Fruit fly (Drosophila melanogaster) whole organism, prepupa: ENCODE measurements around the gene CG32071.

Source experiments
- CG10631 ChIP-seq: fragments of 200-800 bp; sonication (Bioruptor generic); optimal IDR thresholded peaks from 2 replicates; lab custom pipeline; 2016; ENCODE audit warnings: missing biosample characterization, missing genetic modification characterization
- CG10669 ChIP-seq: fragments of 200-800 bp; sonication (Bioruptor generic); optimal IDR thresholded peaks from 3 replicates; lab custom pipeline; 2018; ENCODE audit warnings: missing biosample characterization, mild to moderate bottlenecking, missing genetic modification characterization, moderate library complexity
- CG11294 ChIP-seq: fragments of 200-800 bp; sonication (Bioruptor generic); IDR thresholded peaks from 2 replicates; pipeline ENCODE4 v1.3.6; 2022; ENCODE audit warnings: missing biosample characterization, missing genetic modification characterization
- CG15336 ChIP-seq: fragments of 200-800 bp; sonication (Bioruptor generic); IDR thresholded peaks from 2 replicates; pipeline ENCODE4 v1.3.6; 2022; ENCODE audit warnings: missing biosample characterization, missing genetic modification characterization
- CG1621 ChIP-seq: fragments of 200-800 bp; sonication (Bioruptor generic); optimal IDR thresholded peaks from 3 replicates; lab custom pipeline; 2018; ENCODE audit warnings: missing biosample characterization, mild to moderate bottlenecking, missing genetic modification characterization
- CG3032 ChIP-seq: fragments of 200-800 bp; optimal IDR thresholded peaks from 2 replicates; lab custom pipeline; 2019; ENCODE audit warnings: missing biosample characterization, mild to moderate bottlenecking, missing genetic modification characterization, moderate library complexity
- CG32006 ChIP-seq: fragments of 200-800 bp; sonication (Bioruptor generic); optimal IDR thresholded peaks from 3 replicates; lab custom pipeline; 2017; ENCODE audit warnings: missing biosample characterization, mild to moderate bottlenecking, missing genetic modification characterization
- CG6276 ChIP-seq: fragments of 200-800 bp; sonication (Bioruptor generic); optimal IDR thresholded peaks from 2 replicates; lab custom pipeline; 2017; ENCODE audit warnings: missing biosample characterization, mild to moderate bottlenecking, missing genetic modification characterization
- CG6792 ChIP-seq: fragments of 200-800 bp; sonication (Bioruptor generic); optimal IDR thresholded peaks from 3 replicates; lab custom pipeline; 2016; ENCODE audit warnings: missing biosample characterization, missing genetic modification characterization
- CG6808 ChIP-seq: fragments of 200-800 bp; sonication (Bioruptor generic); optimal IDR thresholded peaks from 3 replicates; lab custom pipeline; 2017; ENCODE audit warnings: missing biosample characterization, missing genetic modification characterization, mild to moderate bottlenecking, moderate library complexity, missing genetic modification reagents
- CG6854 ChIP-seq: fragments of 200-800 bp; sonication (Bioruptor generic); optimal IDR thresholded peaks from 2 replicates; lab custom pipeline; 2017; ENCODE audit warnings: missing biosample characterization, mild to moderate bottlenecking, missing genetic modification characterization
- CG7368 ChIP-seq: fragments of 200-800 bp; sonication (Bioruptor generic); optimal IDR thresholded peaks from 3 replicates; lab custom pipeline; 2016; ENCODE audit warnings: missing biosample characterization, missing genetic modification characterization
- CG8119 ChIP-seq: fragments of 200-800 bp; sonication (Bioruptor generic); IDR thresholded peaks from 3 replicates; pipeline ENCODE4 v1.3.6; 2022; ENCODE audit warnings: missing biosample characterization, missing genetic modification characterization
- CG8632 ChIP-seq: fragments of 200-800 bp; sonication (Bioruptor generic); optimal IDR thresholded peaks from 3 replicates; lab custom pipeline; 2016; ENCODE audit warnings: missing biosample characterization, missing genetic modification characterization
- CG9139 ChIP-seq: fragments of 200-800 bp; sonication (Bioruptor generic); optimal IDR thresholded peaks from 3 replicates; lab custom pipeline; 2017; ENCODE audit warnings: missing biosample characterization, mild to moderate bottlenecking, missing genetic modification characterization
- Eip78C ChIP-seq: fragments of 200-800 bp; sonication (Bioruptor generic); peaks from one replicate; lab custom pipeline; 2016; ENCODE audit warnings: missing biosample characterization, missing genetic modification characterization
- Eip93F ChIP-seq: fragments of 200-800 bp; sonication (Bioruptor generic); optimal IDR thresholded peaks from 2 replicates; lab custom pipeline; 2016; ENCODE audit warnings: missing biosample characterization, mild to moderate bottlenecking, missing genetic modification characterization
- Ets21C ChIP-seq: fragments of 200-800 bp; sonication (Bioruptor generic); optimal IDR thresholded peaks from 3 replicates; lab custom pipeline; 2016; ENCODE audit warnings: missing biosample characterization, missing genetic modification characterization
- Gug ChIP-seq: fragments of 200-800 bp; sonication (Bioruptor generic); IDR thresholded peaks from 2 replicates; pipeline ENCODE4 v1.3.6; 2022; ENCODE audit warnings: missing biosample characterization, missing genetic modification characterization
- Hr4 ChIP-seq: fragments of 200-800 bp; sonication (Bioruptor generic); optimal IDR thresholded peaks from 3 replicates; lab custom pipeline; 2016; ENCODE audit warnings: missing biosample characterization, missing genetic modification characterization
- Lpt ChIP-seq: fragments of 200-800 bp; sonication (Bioruptor generic); optimal IDR thresholded peaks from 3 replicates; lab custom pipeline; 2016; ENCODE audit warnings: missing biosample characterization, missing genetic modification characterization
- Met ChIP-seq: fragments of 200-800 bp; sonication (Bioruptor generic); optimal IDR thresholded peaks from 3 replicates; lab custom pipeline; 2016; ENCODE audit warnings: missing biosample characterization, missing genetic modification characterization
- Smox ChIP-seq: fragments of 200-800 bp; sonication (Bioruptor generic); optimal IDR thresholded peaks from 3 replicates; lab custom pipeline; 2016; ENCODE audit warnings: missing biosample characterization, missing genetic modification characterization
- Sox102F ChIP-seq: fragments of 200-800 bp; sonication (Bioruptor generic); optimal IDR thresholded peaks from 2 replicates; lab custom pipeline; 2016; ENCODE audit warnings: missing biosample characterization, mild to moderate bottlenecking, missing genetic modification characterization
- Sox15 ChIP-seq: fragments of 200-800 bp; sonication (Bioruptor generic); optimal IDR thresholded peaks from 3 replicates; lab custom pipeline; 2016; ENCODE audit warnings: missing biosample characterization, missing genetic modification characterization
- achi ChIP-seq: fragments of 200-800 bp; sonication (Bioruptor generic); optimal IDR thresholded peaks from 3 replicates; lab custom pipeline; 2016; ENCODE audit warnings: missing biosample characterization, missing genetic modification characterization
- cyc ChIP-seq: fragments of 200-800 bp; sonication (Bioruptor generic); optimal IDR thresholded peaks from 3 replicates; lab custom pipeline; 2016; ENCODE audit warnings: missing biosample characterization, missing genetic modification characterization
- dac ChIP-seq: fragments of 200-800 bp; sonication (Bioruptor generic); optimal IDR thresholded peaks from 2 replicates; lab custom pipeline; 2017; ENCODE audit warnings: missing biosample characterization, mild to moderate bottlenecking, missing genetic modification characterization
- dsx ChIP-seq: fragments of 200-800 bp; optimal IDR thresholded peaks from 3 replicates; lab custom pipeline; 2019; ENCODE audit warnings: missing biosample characterization, mild to moderate bottlenecking, missing genetic modification characterization, moderate library complexity; ENCODE audit not compliant: poor library complexity, severe bottlenecking
- eg ChIP-seq: fragments of 200-800 bp; sonication (Bioruptor generic); IDR thresholded peaks from 3 replicates; pipeline ENCODE4 v1.3.6; 2022; ENCODE audit warnings: missing biosample characterization, missing genetic modification characterization
- esn ChIP-seq: fragments of 200-800 bp; sonication (Bioruptor generic); optimal IDR thresholded peaks from 2 replicates; lab custom pipeline; 2016; ENCODE audit warnings: missing biosample characterization, mild to moderate bottlenecking, missing genetic modification characterization, moderate library complexity
- ss ChIP-seq, 2 experiments: fragments of 200-800 bp; sonication (Bioruptor generic); optimal IDR thresholded peaks; 2 replicates in 1 of 2; 3 replicates in 1 of 2; lab custom pipeline; 2017 to 2018; ENCODE audit warnings: mild to moderate bottlenecking in 2 of 2, missing biosample characterization in 2 of 2, missing genetic modification characterization in 2 of 2, moderate library complexity in 1 of 2
- topi ChIP-seq: fragments of 200-800 bp; sonication (Bioruptor generic); optimal IDR thresholded peaks from 3 replicates; lab custom pipeline; 2016; ENCODE audit warnings: missing biosample characterization, missing genetic modification characterization
- vri ChIP-seq: fragments of 200-800 bp; sonication (Bioruptor generic); optimal IDR thresholded peaks from 3 replicates; lab custom pipeline; 2016; ENCODE audit warnings: missing biosample characterization, mild to moderate bottlenecking, missing genetic modification characterization

CG32071 gene

dm6 chr3L:11148478-11149251 lies 45.0 kb upstream of the CG32071 start (continued):
- no peak for TF ChIP-seq CG6854
- TF ChIP-seq Met (GFP tag; lab: Kevin White, UChicago), result no peak
- TF ChIP-seq Ets21C (GFP tag; lab: Kevin White, UChicago), result no peak
- TF ChIP-seq Hr4 (GFP tag; lab: Kevin White, UChicago), result peak; percentile 70
- peak; percentile 87 for TF ChIP-seq CG15336 (GFP tag; lab: Robert Waterston, UW)
- no peak for TF ChIP-seq Sox15 (GFP tag; lab: Kevin White, UChicago)
- TF ChIP-seq topi (GFP tag; lab: Kevin White, UChicago), result no peak
- TF ChIP-seq CG6792 (GFP tag; lab: Kevin White, UChicago), result peak; percentile 19

dm6 chr3L:11147675-11148074 lies 44.0 kb upstream of the CG32071 start:
- TF ChIP-seq CG11294 (no peak), Gug (no peak), Smox (no peak), CG1621 (tag; lab: Kevin White, UChicago) (no peak), vri (GFP tag; lab: Kevin White, UChicago) (no peak), Hr4 (GFP tag; lab: Kevin White, UChicago) (no peak), dac (GFP tag; lab: Kevin White, UChicago) (no peak), eg (no peak), CG7368 (GFP tag; lab: Kevin White, UChicago) (no peak), esn (no peak), Sox15 (GFP tag; lab: Kevin White, UChicago) (no peak), CG6276 (GFP tag; lab: Kevin White, UChicago) (no peak), Met (GFP tag; lab: Kevin White, UChicago) (no peak), Lpt (GFP tag; lab: Kevin White, UChicago) (no peak)
- TF ChIP-seq, all 60 proteins: peak for 0

- TF ChIP-seq ss (GFP tag; optimal IDR thresholded peaks at IDR 0.05; lab: Kevin White, UChicago), result peak in 1 of 2 experiments; percentile 32
- TF ChIP-seq CG10631 (GFP tag; lab: Kevin White, UChicago), result no peak
- TF ChIP-seq CG3032 (tag; lab: Kevin White, UChicago), result no peak
- TF ChIP-seq CG6854, result no peak
These were observed 41.4 kb upstream of the CG32071 start for dm6 chr3L:11145065-11145464.

dm6 chr3L:11138862-11139261 lies 35.2 kb upstream of the CG32071 start:
- TF ChIP-seq CG3032 (tag; lab: Kevin White, UChicago) (no peak), CG8119 (GFP tag; lab: Robert Waterston, UW) (peak; percentile 25; the same call in 1 of the 3 replicates), eg (peak; percentile 57; the same call in 1 of the 3 replicates), Eip93F (GFP tag; lab: Kevin White, UChicago) (no peak), Lpt (GFP tag; lab: Kevin White, UChicago) (peak; percentile 54), CG6276 (GFP tag; lab: Kevin White, UChicago) (peak; percentile 37)

dm6 chr3L:11136349-11136748 lies 32.7 kb upstream of the CG32071 start:
- peak; percentile 52 for TF ChIP-seq dsx (GFP tag; lab: Kevin White, UChicago)
- no peak for TF ChIP-seq CG32006 (GFP tag; lab: Kevin White, UChicago)
- TF ChIP-seq CG8632 (GFP tag; lab: Kevin White, UChicago), result peak; percentile 46
- TF ChIP-seq CG15336 (GFP tag; lab: Robert Waterston, UW), result 0 out of 2 replicates have a peak, but pooled peaks have one; percentile 7
- peak; percentile 68 for TF ChIP-seq CG6808 (GFP tag; lab: Kevin White, UChicago)
- TF ChIP-seq esn, result no peak
- TF ChIP-seq Sox102F (GFP tag; lab: Kevin White, UChicago), result no peak
- TF ChIP-seq Eip78C (GFP tag; lab: Kevin White, UChicago), result peak; percentile 70
- TF ChIP-seq CG10669, result no peak
- peak; percentile 63 for TF ChIP-seq CG9139 (GFP tag; lab: Kevin White, UChicago)
- TF ChIP-seq achi (GFP tag; lab: Kevin White, UChicago), result no peak
- TF ChIP-seq ss (GFP tag; optimal IDR thresholded peaks at IDR 0.05; lab: Kevin White, UChicago), result peak; percentile 66 to 74
- no peak for TF ChIP-seq cyc (GFP tag; lab: Kevin White, UChicago)
